Fruit fly (Drosophila melanogaster) Kc167 (cell line): ENCODE measurements around the gene org-1.

ENCODE experiments used
- Myc ChIP-seq: fragments of >200 bp; optimal IDR thresholded peaks from 2 replicates; lab custom pipeline; 2017; ENCODE audit warnings: missing external identifiers
- h ChIP-seq: fragments of >200 bp; optimal IDR thresholded peaks from 3 replicates; lab custom pipeline; 2018; ENCODE audit warnings: missing external identifiers
- psq ChIP-seq: fragments of >200 bp; optimal IDR thresholded peaks from 2 replicates; lab custom pipeline; 2017; ENCODE audit warnings: missing external identifiers
- ttk ChIP-seq: sonication (Bioruptor generic); optimal IDR thresholded peaks from 2 replicates; lab custom pipeline; 2017; ENCODE audit warnings: missing external identifiers

DNA sequence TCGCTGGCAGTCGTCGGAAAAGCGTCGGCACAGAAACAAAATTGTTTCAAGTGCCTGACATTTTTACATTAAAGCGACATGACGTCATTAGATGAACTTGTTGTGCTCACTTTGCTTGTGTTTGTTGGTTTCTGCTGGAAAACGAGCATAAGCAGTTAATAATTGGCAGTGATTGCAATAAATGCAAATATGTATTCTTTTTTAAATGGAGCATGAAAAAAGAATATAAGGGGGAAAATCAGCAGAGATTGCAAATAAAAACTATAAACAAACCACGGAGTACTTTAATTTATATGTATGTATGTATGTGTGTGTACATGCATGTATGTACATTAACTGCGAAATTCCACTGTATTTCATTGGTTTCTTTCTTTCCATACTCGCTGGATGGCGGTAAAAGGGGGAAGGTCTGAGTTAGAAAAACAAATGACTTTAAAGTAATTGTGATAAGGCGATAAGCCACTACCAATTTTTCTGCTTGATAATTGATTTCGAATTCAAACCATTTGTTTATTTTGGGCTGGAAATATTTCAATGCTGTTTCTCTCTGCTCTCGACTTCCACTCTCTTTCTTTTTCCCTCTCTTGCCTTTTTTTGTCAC, 41.3 kb downstream of the org-1 start:
- TF ChIP-seq ttk (lab: Kevin White, UChicago): no peak
- TF ChIP-seq h: no peak
- no peak for TF ChIP-seq Myc (lab: Kevin White, UChicago)
- TF ChIP-seq psq (lab: Kevin White, UChicago): no peak
